Worm (Caenorhabditis elegans): Measurements from ENCODE around the gene C46A5.1.

DNA sequence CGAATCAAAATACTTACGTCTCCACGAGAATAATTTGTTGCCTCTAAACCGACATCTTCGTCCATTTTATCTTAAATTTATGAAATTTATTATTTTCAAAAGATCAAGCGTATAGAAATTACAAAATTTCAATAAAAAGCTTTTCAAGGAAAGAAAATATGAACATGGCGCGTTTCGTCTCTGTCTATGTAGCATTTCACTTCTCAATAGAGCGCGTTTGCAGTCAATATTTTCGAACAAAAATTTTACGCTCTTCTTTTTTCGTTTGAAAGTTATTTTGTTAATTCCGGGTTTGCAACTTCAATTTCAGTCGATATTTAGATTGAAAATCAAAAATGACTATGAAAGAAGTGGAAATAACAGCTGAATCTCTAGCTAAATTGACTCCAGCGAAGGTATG lies 10.5 kb downstream of the C46A5.1 start, which contains the start of the genes hcf-1 and swd-2.2:
- TF ChIP-seq hlh-30 (tag; optimal IDR thresholded peaks at IDR 0.05; ENCODE audit: insufficient read depth) (no peak), pha-4 (GFP tag; IDR thresholded peaks at IDR 0.05) (no peak), pha-4 (tag; optimal IDR thresholded peaks at IDR 0.05) (no peak), D1046.2 (GFP tag; IDR thresholded peaks at IDR 0.05) (no peak), lin-39 (tag; optimal IDR thresholded peaks at IDR 0.05) (no peak), mep-1 (tag; optimal IDR thresholded peaks at IDR 0.05) (no peak)
